Worm (Caenorhabditis elegans): ENCODE measurements around the gene T26C5.2.

T26C5.2 gene

DNA sequence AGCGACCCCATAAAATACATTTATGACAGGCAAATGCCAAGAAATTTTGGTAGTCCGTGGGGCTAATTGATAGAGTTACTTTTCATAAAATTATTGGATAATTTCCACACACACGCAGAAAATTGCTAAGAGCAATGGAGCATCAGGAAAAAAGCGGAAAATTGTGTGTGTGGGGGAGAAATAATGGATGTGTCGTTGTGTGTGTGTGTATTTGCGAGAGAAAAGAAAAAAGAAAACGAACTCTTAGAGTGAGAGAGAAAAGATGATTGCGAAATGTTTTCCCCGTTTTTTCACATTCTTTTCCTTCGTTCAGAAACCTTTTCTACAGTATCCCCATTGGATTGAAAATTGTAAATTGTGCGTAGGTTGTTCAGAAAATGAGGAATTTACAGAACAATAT lies 48.6 kb downstream of the T26C5.2 start:
- TF ChIP-seq sea-1 (GFP tag; conservative IDR thresholded peaks at IDR 0.05): no peak
- no peak for TF ChIP-seq tbx-11 (GFP tag; IDR thresholded peaks at IDR 0.05)
- TF ChIP-seq ceh-36 (tag; optimal IDR thresholded peaks at IDR 0.05): no peak

DNA sequence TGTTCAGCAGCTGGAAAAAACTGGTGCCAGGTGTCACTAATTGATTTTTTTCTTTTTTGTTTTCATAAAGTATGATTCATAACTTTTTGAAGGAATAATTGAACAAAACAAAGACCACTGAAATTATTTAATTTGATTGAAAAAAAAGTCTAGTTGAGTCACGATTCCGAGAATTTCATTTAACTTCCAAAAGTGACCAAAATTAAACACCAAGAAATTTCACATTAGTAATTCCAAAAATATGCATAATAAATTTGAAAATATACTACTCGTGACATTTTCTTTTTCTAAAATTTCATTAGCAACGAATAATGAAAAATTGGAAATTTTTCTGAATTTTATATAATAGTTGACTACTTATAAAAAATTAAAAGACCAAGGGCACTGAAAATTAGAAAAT lies 49.0 kb downstream of the T26C5.2 start:
- TF ChIP-seq F13C5.2 (tag; optimal IDR thresholded peaks at IDR 0.05) (no peak), aly-1 (tag; optimal IDR thresholded peaks at IDR 0.05) (no peak), B0310.2 (tag; optimal IDR thresholded peaks at IDR 0.05) (no peak), tbx-37 (GFP tag; conservative IDR thresholded peaks at IDR 0.05) (no peak), tra-4 (tag; optimal IDR thresholded peaks at IDR 0.05) (no peak), sea-1 (GFP tag; conservative IDR thresholded peaks at IDR 0.05) (no peak)

DNA sequence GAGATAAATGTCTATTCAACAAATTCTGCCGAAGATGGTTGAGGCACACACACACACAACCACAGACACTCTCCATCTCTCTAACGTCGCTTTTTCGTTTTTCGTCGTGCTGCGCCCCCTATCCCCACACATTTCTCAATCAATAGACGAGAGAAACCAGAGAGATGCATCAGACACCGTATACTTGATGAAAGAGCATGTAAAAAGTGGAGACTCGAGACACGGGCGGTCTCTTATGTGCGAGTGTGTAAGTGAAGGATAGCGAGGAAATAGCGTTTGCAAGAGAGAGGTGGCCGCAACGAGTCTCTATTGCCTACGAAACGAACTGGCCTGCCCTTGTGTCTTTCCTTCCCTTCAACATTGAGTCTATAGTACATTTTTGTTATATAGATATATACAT lies 49.8 kb downstream of the T26C5.2 start:
- TF ChIP-seq hmbx-1 (tag; optimal IDR thresholded peaks at IDR 0.05): no peak
- 0 out of 2 replicates have a peak, but pooled peaks have one; percentile 38 for TF ChIP-seq sea-1 (GFP tag; conservative IDR thresholded peaks at IDR 0.05)
- no peak for TF ChIP-seq aly-1 (tag; optimal IDR thresholded peaks at IDR 0.05)
- peak; percentile 72 for TF ChIP-seq F13C5.2 (tag; optimal IDR thresholded peaks at IDR 0.05)
- TF ChIP-seq ets-7 (tag; optimal IDR thresholded peaks at IDR 0.05): no peak
- peak; percentile 90 for TF ChIP-seq hmg-4 (GFP tag; optimal IDR thresholded peaks at IDR 0.05)

DNA sequence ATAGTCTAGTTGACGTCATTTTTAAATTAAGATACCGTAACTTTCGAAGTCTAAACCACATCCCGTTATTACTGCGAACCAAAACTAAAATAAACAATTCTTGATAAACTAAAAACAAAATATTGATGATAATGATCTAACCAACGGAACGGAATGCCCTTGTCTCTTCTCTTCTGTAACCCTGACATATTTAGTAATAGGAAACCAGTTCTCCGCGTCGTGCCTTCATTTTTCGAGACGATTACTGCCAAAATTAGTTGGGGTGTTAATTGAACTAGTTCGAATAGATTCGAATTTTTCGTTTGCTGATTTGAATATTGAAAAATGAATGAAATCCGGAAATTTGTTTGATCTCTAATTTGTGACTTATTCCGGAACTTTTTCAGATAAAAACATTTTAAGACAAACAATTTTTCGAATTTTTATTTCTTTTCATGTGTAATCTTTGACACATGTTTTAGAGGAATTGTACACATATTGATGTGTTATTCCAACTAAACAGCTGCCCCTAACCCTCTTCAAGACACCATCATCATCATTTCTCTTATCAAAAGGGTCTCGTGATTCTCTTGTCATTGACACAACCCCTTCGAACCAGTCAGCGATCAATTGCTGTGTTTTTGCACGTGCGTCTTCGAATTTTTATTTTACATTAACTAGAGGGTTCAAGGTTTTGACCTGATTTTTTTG lies 50.8 kb downstream of the T26C5.2 start:
- TF ChIP-seq scrt-1 (GFP tag; IDR thresholded peaks at IDR 0.05) (no peak), hmg-4 (GFP tag; optimal IDR thresholded peaks at IDR 0.05) (no peak), tbx-11 (GFP tag; IDR thresholded peaks at IDR 0.05) (0 out of 2 replicates have a peak, but pooled peaks have one; percentile 11), ets-7 (tag; optimal IDR thresholded peaks at IDR 0.05) (no peak)

DNA sequence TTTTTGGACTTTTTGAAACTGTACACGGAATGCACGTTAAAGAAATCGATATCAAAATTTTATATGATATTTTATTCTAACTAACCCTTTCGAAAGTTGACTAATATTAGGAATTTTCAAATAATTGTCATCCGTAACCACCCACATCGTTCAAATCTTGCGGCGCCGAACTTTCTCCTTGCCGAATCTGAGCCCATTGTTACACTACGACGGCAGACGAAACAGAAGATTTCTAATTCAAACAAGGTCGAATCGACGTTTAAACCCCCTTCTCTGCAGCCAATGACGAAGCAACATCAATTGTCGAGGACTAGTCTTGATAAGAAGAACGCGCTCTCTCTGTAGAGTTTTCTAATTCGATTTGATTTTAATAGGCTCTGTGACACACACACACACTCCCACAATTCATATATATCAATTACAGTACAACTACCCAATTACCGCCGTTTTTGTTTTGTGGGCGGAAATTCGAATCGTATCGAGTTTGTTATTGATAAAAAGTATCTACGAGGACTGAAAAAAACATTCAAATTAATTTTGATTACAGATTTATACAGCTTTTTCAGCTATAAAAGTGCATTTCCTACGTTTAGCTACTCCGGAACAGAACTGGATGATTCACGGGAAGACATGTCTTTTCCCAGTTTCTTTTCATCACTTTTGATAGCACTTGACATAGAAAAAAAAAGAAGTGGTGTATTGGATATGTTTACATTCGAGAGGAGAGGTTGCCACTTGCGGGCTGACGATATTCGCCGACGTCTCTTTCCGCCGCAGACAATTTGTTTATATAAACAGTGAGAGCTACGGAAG lies 51.5 kb downstream of the T26C5.2 start:
- no peak for TF ChIP-seq ets-7 (tag; optimal IDR thresholded peaks at IDR 0.05)
- 0 out of 2 replicates have a peak, but pooled peaks have one; percentile 10 for TF ChIP-seq tbx-37 (GFP tag; conservative IDR thresholded peaks at IDR 0.05)
- no peak for TF ChIP-seq ama-1 (optimal IDR thresholded peaks at IDR 0.05)
- TF ChIP-seq hnd-1 (tag; optimal IDR thresholded peaks at IDR 0.05): no peak
- no peak for TF ChIP-seq B0310.2 (tag; optimal IDR thresholded peaks at IDR 0.05)
- TF ChIP-seq flt-1 (GFP tag; IDR thresholded peaks at IDR 0.05): no peak
- no peak for TF ChIP-seq hmbx-1 (tag; optimal IDR thresholded peaks at IDR 0.05)
- TF ChIP-seq sea-1 (GFP tag; conservative IDR thresholded peaks at IDR 0.05): 0 out of 2 replicates have a peak, but pooled peaks have one; percentile 6
- no peak for TF ChIP-seq tbx-11 (GFP tag; IDR thresholded peaks at IDR 0.05)

DNA sequence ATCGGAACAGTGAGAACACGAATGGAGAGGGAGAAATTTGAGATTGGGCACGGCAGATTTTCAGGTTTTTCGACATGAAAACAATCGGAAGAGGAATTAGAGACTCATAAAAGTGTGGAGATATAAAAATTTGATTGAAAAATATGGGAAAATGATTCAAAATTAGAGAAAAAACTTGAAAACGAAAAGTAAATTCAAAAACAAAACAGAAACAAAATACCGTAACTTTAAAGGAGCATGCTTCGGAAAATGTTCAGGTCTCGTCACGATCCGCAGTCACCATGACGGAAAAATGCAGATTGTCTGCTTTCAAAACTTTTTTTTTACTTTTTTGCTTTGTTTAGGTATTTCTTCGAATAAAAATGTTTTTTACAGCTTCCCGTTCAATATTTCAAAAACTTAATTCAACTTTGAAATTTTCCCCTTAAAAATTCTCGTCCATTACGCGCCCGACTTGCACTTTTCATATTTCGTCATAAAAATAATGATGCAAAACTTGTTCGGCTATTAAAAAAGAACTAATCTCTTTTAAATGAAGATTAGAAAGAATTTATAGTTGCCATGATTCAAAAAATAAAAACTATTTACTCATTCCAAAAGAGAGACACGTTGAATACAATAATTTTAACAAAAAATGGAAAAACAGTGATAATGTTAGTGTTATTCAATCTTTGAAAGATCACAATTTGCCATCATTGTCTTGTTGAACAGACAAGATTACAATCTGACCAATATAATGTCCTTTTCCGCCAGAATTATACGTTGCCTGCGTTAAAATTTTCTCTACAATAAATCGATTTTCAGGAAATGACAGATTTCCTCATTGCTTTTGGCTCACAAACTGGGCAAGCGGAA lies 52.4 kb downstream of the T26C5.2 start, which contains the start of gene mtrr-1:
mtrr-1 (plus strand) TSS at position 805 of the 855 bp plus-strand sequence.
- TF ChIP-seq flt-1 (GFP tag; IDR thresholded peaks at IDR 0.05) (no peak), scrt-1 (GFP tag; IDR thresholded peaks at IDR 0.05) (no peak), F13C5.2 (tag; optimal IDR thresholded peaks at IDR 0.05) (no peak), tbx-11 (GFP tag; IDR thresholded peaks at IDR 0.05) (no peak)

Measured in whole organism, early embryonic.